Fruit fly (Drosophila melanogaster): ENCODE measurements around the gene Cpr35B.

Cpr35B gene

DNA sequence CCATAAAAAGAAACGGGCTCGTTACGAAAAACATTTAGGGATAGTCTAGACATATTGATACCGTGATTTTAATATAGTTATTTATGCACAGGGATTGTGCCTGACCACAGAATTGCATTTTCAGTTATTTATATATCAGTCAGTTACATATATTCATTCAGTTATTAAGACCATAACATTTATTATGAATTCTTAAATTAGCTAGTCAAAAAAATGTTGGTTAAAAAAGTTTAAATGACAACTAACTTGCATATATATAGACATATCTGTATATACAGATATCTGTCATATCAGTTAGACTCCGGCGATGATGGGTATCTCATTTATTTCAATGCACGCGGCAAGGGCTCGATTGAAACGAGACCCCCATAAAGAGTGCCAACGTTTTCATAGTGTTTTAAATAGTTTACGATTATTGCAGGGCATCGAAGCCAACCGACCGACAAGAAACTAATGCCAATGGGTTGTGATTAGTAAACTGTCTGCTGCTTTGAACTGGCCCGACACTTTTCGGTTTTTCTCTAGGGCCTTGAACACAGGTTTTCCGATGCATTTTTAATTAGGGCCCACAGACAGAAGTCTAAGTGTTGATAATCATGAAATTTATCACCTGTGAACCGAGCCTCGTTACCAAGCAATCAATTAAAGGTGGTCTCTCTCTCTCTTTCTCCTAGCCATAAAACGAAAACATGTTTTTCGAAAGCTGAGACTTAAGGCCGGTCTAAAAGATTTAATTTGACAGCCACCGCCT lies 37.8 kb upstream of the Cpr35B start (continued):
- TF ChIP-seq wdn (GFP tag; IDR thresholded peaks at IDR 0.05) (no peak), dmrt11E (tag; optimal IDR thresholded peaks at IDR 0.05) (peak; percentile 91), lbe (GFP tag; optimal IDR thresholded peaks at IDR 0.05) (no peak), Adf1 (GFP tag; IDR thresholded peaks at IDR 0.05) (no peak), Doc3 (GFP tag; IDR thresholded peaks at IDR 0.05; ENCODE audit: partially characterized antibody) (no peak), CG14965 (GFP tag; optimal IDR thresholded peaks at IDR 0.05; ENCODE audit: borderline replicate concordance) (no peak), CG10565 (GFP tag; optimal IDR thresholded peaks at IDR 0.05) (no peak), CG34422 (GFP tag; IDR thresholded peaks at IDR 0.05) (peak; percentile 78), CG1603 (tag; optimal IDR thresholded peaks at IDR 0.05) (peak; percentile 52), bigmax (GFP tag; optimal IDR thresholded peaks at IDR 0.05) (no peak), CG7357 (GFP tag; IDR thresholded peaks at IDR 0.05) (peak; percentile 59; the same call in 2 of the 3 replicates), CG34376 (GFP tag; optimal IDR thresholded peaks at IDR 0.05) (no peak), CG2875 (GFP tag; optimal IDR thresholded peaks at IDR 0.05) (peak; percentile 61)

dm6 chr2L:14461066-14461465 lies 36.1 kb upstream of the Cpr35B start:
- TF ChIP-seq dm (GFP tag; optimal IDR thresholded peaks at IDR 0.05) (peak; percentile 54), CG15011 (GFP tag; optimal IDR thresholded peaks at IDR 0.05) (peak; percentile 45), gce (GFP tag; IDR thresholded peaks at IDR 0.05) (no peak), CG1832 (GFP tag; optimal IDR thresholded peaks at IDR 0.05) (no peak), CG12769 (tag; optimal IDR thresholded peaks at IDR 0.05) (peak; percentile 73), sens-2 (GFP tag; IDR thresholded peaks at IDR 0.05) (peak; percentile 73), H2.0 (GFP tag; IDR thresholded peaks at IDR 0.05) (peak; percentile 68), chn (GFP tag; optimal IDR thresholded peaks at IDR 0.05) (peak; percentile 85), gsb-n (tag; optimal IDR thresholded peaks at IDR 0.05) (peak; percentile 82), cwo (GFP tag; optimal IDR thresholded peaks at IDR 0.05) (peak; percentile 26), CG2199 (GFP tag; IDR thresholded peaks at IDR 0.05) (peak; percentile 52; the same call in 1 of the 3 replicates), CG16779 (GFP tag; IDR thresholded peaks at IDR 0.05) (no peak), BtbVII (GFP tag; optimal IDR thresholded peaks at IDR 0.05) (peak; percentile 49), CHES-1-like (GFP tag; optimal IDR thresholded peaks at IDR 0.05) (peak; percentile 80), CrebB (tag; optimal IDR thresholded peaks at IDR 0.05) (peak; percentile 71), CG9817 (tag; optimal IDR thresholded peaks at IDR 0.05) (peak; percentile 58), CG11247 (GFP tag; IDR thresholded peaks at IDR 0.05) (peak; percentile 57), CG13775 (GFP tag; optimal IDR thresholded peaks at IDR 0.05) (peak; percentile 88), CG2712 (tag; optimal IDR thresholded peaks at IDR 0.05) (peak; percentile 90), CG7987 (GFP tag; optimal IDR thresholded peaks at IDR 0.05) (no peak), Antp (GFP tag; optimal IDR thresholded peaks at IDR 0.05) (peak; percentile 75), CG12391 (tag; optimal IDR thresholded peaks at IDR 0.05) (peak; percentile 89), ssp (GFP tag; IDR thresholded peaks at IDR 0.05) (peak; percentile 58), CG1603 (tag; optimal IDR thresholded peaks at IDR 0.05) (peak; percentile 93), HLH54F (GFP tag; optimal IDR thresholded peaks at IDR 0.05) (peak; percentile 57), CG2120 (GFP tag; optimal IDR thresholded peaks at IDR 0.05) (peak; percentile 71), hbn (GFP tag; IDR thresholded peaks at IDR 0.05; ENCODE audit: partially characterized antibody) (no peak), Dek (tag; optimal IDR thresholded peaks at IDR 0.05) (peak; percentile 57), CG14050 (GFP tag; IDR thresholded peaks at IDR 0.05) (peak; percentile 63), Atf6 (GFP tag; IDR thresholded peaks at IDR 0.05) (peak; percentile 66), z (GFP tag; IDR thresholded peaks at IDR 0.05) (peak; percentile 49; the same call in 2 of the 3 replicates), row (GFP tag; IDR thresholded peaks at IDR 0.05) (peak; percentile 83), Dll (GFP tag; IDR thresholded peaks at IDR 0.05; ENCODE audit: partially characterized antibody) (no peak), slp2 (GFP tag; optimal IDR thresholded peaks at IDR 0.05) (peak; percentile 81), CG13123 (GFP tag; optimal IDR thresholded peaks at IDR 0.05) (peak; percentile 54), fd102C (GFP tag; optimal IDR thresholded peaks at IDR 0.05) (peak; percentile 96)

Data from whole organism, embryonic.